Fruit fly (Drosophila melanogaster): ENCODE data around the gene gish.

The gish gene

dm6 chr3R:16352039-16352438 is 79.8 kb downstream of the gish start:
- TF ChIP-seq noc (tag; optimal IDR thresholded peaks at IDR 0.05), result no peak

DNA sequence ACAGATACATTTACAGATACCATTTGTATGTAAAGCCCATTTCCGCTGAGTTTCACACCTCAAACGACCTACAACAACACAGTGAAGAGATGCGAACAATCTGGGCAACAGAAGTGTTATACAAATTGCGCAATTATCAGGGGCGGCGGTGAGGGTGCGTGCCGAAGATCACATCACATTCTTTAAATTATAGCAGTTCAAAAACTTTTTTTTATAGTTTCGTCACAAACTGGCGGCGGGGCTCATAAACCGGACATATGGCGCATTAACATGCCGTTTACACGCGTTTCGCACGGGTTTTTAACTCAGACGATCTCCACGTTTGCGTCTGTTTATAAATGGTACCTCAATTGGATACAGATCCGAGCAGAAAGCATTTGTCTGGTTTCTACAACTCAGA is 80.9 kb downstream of the gish start:
- TF ChIP-seq noc (tag; optimal IDR thresholded peaks at IDR 0.05), result peak; percentile 6

dm6 chr3R:16353671-16354070 is 81.4 kb downstream of the gish start:
- TF ChIP-seq noc (tag; optimal IDR thresholded peaks at IDR 0.05), result no peak

Measured in whole organism, larva.